Worm (Caenorhabditis elegans) whole organism, young adult: ENCODE results near the gene orc-4.

Experiments
- D2030.7 ChIP-seq: fragments of 200-800 bp; sonication (Bioruptor generic); IDR thresholded peaks from 2 replicates; pipeline ENCODE4 v1.3.6; 2022; ENCODE audit warnings: missing genetic modification reagents, missing genetic modification characterization, missing compliant biosample characterization
- Y95B8A.8 ChIP-seq: fragments of 200-800 bp; sonication (Bioruptor generic); IDR thresholded peaks from 2 replicates; pipeline ENCODE4 v1.3.6; 2022; ENCODE audit warnings: missing genetic modification reagents, missing genetic modification characterization, missing compliant biosample characterization
- ama-1 ChIP-seq, 3 experiments: fragments of 150-350 bp in 1 of 3; sonication (generic microtip) in 2 of 3; optimal IDR thresholded peaks; 2 replicates each; lab custom pipeline; 2014 to 2018; ENCODE audit warnings: missing biosample characterization in 2 of 3, missing genetic modification characterization in 2 of 3, missing genetic modification reagents in 2 of 3
- bed-1 ChIP-seq: fragments of 200-800 bp; sonication (Bioruptor generic); IDR thresholded peaks from 2 replicates; pipeline ENCODE4 v1.3.6; 2022; ENCODE audit warnings: missing genetic modification reagents, missing genetic modification characterization, missing compliant biosample characterization
- egl-18 ChIP-seq: fragments of 200-800 bp; sonication (Bioruptor generic); IDR thresholded peaks from 2 replicates; pipeline ENCODE4 v1.3.6; 2022; ENCODE audit warnings: missing genetic modification reagents, missing genetic modification characterization, missing compliant biosample characterization
- hmg-20 ChIP-seq: fragments of 200-800 bp; sonication (Bioruptor generic); IDR thresholded peaks from 2 replicates; pipeline ENCODE4 v1.3.6; 2022; ENCODE audit warnings: missing genetic modification reagents, missing genetic modification characterization, missing compliant biosample characterization
- mes-4 ChIP-seq: sonication (generic microtip); optimal IDR thresholded peaks from 2 replicates; lab custom pipeline; 2016; ENCODE audit warnings: missing genotype, missing genetic modification characterization, missing compliant biosample characterization
- nfya-1 ChIP-seq: sonication (generic microtip); optimal IDR thresholded peaks from 2 replicates; lab custom pipeline; 2017; ENCODE audit warnings: antibody characterized with exemption, missing compliant biosample characterization, missing genetic modification characterization, borderline replicate concordance; ENCODE audit not compliant: insufficient read depth
- nhr-90 ChIP-seq: sonication (generic microtip); optimal IDR thresholded peaks from 2 replicates; lab custom pipeline; 2016; ENCODE audit warnings: missing genotype, mild to moderate bottlenecking, missing genetic modification characterization, missing compliant biosample characterization
- unc-130 ChIP-seq: sonication (generic microtip); optimal IDR thresholded peaks from 2 replicates; lab custom pipeline; 2016; ENCODE audit warnings: missing genetic modification reagents, missing genetic modification characterization, missing compliant biosample characterization

DNA sequence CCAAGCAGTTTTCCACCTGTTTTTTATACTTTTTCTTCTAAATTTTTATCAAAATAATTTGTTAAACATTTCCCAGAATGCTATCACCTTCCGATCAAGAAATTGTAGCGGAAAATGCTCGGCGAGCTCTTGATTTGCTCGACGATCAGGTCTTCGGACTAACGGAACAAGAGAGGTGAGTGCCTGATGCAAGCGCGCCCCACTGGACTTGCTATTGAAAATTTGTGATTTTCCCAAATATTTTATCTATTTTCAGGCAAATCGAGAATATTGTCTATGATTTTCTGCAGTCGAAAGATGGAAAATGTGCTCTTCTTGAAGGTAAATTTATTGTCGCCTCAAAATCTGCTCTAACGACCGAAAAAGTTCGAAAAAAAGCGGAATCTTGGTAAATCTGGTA, at the start of gene orc-4:
- no peak for TF ChIP-seq bed-1 (GFP tag; lab: Robert Waterston, UW)
- no peak for TF ChIP-seq ama-1 (optimal IDR thresholded peaks at IDR 0.05; lab: Kevin White, UChicago)
- TF ChIP-seq ama-1 (GFP tag; optimal IDR thresholded peaks at IDR 0.05; lab: Kevin White, UChicago): no peak
- TF ChIP-seq nhr-90 (tag; lab: Kevin White, UChicago): no peak
- no peak for TF ChIP-seq D2030.7 (GFP tag; lab: Robert Waterston, UW)
- no peak for TF ChIP-seq egl-18 (GFP tag; lab: Robert Waterston, UW)
- TF ChIP-seq nfya-1 (tag; lab: Kevin White, UChicago): no peak
- TF ChIP-seq Y95B8A.8: 0 out of 2 replicates have a peak, but pooled peaks have one; percentile 33
- no peak for TF ChIP-seq unc-130 (GFP tag; lab: Kevin White, UChicago)
- TF ChIP-seq hmg-20: no peak
- no peak for TF ChIP-seq mes-4
